Worm (Caenorhabditis elegans): ENCODE measurements around the gene hpo-26.

DNA sequence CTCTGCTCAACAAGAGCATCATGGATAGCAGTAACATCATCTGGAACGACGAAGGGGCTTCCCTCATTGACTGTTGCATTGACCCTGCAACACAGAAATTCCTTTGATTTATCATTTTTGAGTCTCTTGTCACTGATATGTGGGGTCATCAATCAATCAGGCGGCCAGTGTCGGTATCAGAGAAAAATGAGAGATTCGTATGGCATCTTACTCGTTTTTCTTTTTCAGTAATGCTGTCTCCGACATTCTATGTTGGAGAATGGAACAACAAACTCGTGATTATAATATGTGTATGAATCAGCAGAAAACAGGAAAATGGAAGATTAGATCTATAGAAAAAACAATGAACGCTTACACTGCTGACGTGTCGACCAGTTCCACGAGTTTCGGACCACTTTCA is 29.7 kb downstream of the hpo-26 start:
- no peak for TF ChIP-seq snpc-4 (tag; optimal IDR thresholded peaks at IDR 0.05)
- no peak for TF ChIP-seq elt-2 (tag; optimal IDR thresholded peaks at IDR 0.05)
- TF ChIP-seq zag-1 (tag; optimal IDR thresholded peaks at IDR 0.05), result no peak
- TF ChIP-seq ama-1 (optimal IDR thresholded peaks at IDR 0.05), result no peak
- TF ChIP-seq mdl-1 (tag; optimal IDR thresholded peaks at IDR 0.05), result no peak
- TF ChIP-seq ceh-28 (tag; optimal IDR thresholded peaks at IDR 0.05), result no peak
- no peak for TF ChIP-seq nhr-12 (tag; optimal IDR thresholded peaks at IDR 0.05)
- no peak for TF ChIP-seq R02D3.7 (tag; optimal IDR thresholded peaks at IDR 0.05)
